Fruit fly (Drosophila melanogaster): ENCODE results near the gene CG4511.

The CG4511 gene

DNA sequence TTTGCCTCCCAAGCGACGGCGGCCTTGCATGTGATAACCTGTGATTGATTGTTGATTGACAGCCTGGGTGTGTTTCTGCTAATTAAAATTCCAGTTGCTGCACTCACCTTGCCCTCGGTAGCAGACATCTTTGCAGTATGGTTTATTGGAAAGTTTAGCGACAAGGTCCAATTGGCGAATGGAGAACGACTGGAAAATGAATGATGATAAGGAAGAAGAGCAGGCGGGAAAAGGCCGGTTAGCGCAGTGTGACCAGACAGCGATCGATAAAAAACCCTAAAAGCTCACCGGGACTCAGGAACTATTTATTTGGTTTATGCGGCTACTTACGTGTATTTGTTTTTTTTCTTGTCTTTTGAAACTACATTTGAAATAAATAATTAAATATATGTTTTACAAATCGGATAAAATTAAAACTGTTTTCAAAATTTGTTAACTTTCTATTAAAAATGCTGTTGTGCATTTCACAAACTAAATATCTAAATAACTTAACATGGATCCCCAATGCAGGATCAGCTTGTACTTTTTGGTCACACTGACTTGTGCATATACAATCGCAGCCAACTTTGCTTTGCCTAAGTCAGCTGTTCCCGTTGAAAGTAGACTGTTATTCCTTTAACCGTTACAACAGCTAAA is 18.0 kb downstream of the CG4511 start, which contains the start of gene Fdh (continued):
- TF ChIP-seq kni (GFP tag; optimal IDR thresholded peaks at IDR 0.05) (peak; percentile 51), CG1603 (tag; optimal IDR thresholded peaks at IDR 0.05) (peak; percentile 42), CG5953 (GFP tag; IDR thresholded peaks at IDR 0.05) (no peak), CG31224 (GFP tag; IDR thresholded peaks at IDR 0.05) (no peak), so (GFP tag; IDR thresholded peaks at IDR 0.05) (no peak), schlank (tag; optimal IDR thresholded peaks at IDR 0.05) (peak; percentile 41), emc (GFP tag; optimal IDR thresholded peaks at IDR 0.05) (no peak), vfl (GFP tag; optimal IDR thresholded peaks at IDR 0.05) (peak; percentile 19), yki (optimal IDR thresholded peaks at IDR 0.05) (no peak), Six4 (GFP tag; optimal IDR thresholded peaks at IDR 0.05) (no peak), CG15073 (GFP tag; optimal IDR thresholded peaks at IDR 0.05) (no peak), CG6813 (GFP tag; optimal IDR thresholded peaks at IDR 0.05) (no peak), Dek (tag; optimal IDR thresholded peaks at IDR 0.05) (peak; percentile 60), chif (GFP tag; optimal IDR thresholded peaks at IDR 0.05) (no peak), CG8290 (GFP tag; optimal IDR thresholded peaks at IDR 0.05) (peak; percentile 89), CG8290 (tag; optimal IDR thresholded peaks at IDR 0.05) (peak; percentile 47 to 81), CG10565 (GFP tag; optimal IDR thresholded peaks at IDR 0.05) (no peak), gcm (GFP tag; optimal IDR thresholded peaks at IDR 0.05) (peak; percentile 59), H15 (GFP tag; IDR thresholded peaks at IDR 0.05) (no peak), CG7839 (tag; optimal IDR thresholded peaks at IDR 0.05) (peak; percentile 59), CG15601 (tag; optimal IDR thresholded peaks at IDR 0.05) (peak; percentile 69), Lim3 (GFP tag; IDR thresholded peaks at IDR 0.05) (no peak), CG7271 (tag; optimal IDR thresholded peaks at IDR 0.05) (peak; percentile 66), bsh (GFP tag; optimal IDR thresholded peaks at IDR 0.05) (peak in 1 of 2 experiments; percentile 59), dmrt99B (tag; optimal IDR thresholded peaks at IDR 0.05) (peak; percentile 58), Atf6 (GFP tag; IDR thresholded peaks at IDR 0.05) (peak; percentile 45; the same call in 1 of the 2 replicates), gfzf (GFP tag; optimal IDR thresholded peaks at IDR 0.05) (peak; percentile 69), CG3407 (GFP tag; optimal IDR thresholded peaks at IDR 0.05) (peak; percentile 52), CG1233 (GFP tag; optimal IDR thresholded peaks at IDR 0.05) (peak; percentile 66), ken (GFP tag; IDR thresholded peaks at IDR 0.05) (0 out of 3 replicates have a peak, but pooled peaks have one; percentile 26), croc (GFP tag; conservative IDR thresholded peaks at IDR 0.05) (no peak; the same call in 2 of the 3 replicates), B-H2 (GFP tag; optimal IDR thresholded peaks at IDR 0.05) (peak; percentile 5), CG11398 (GFP tag; optimal IDR thresholded peaks at IDR 0.05) (no peak), NFAT (GFP tag; IDR thresholded peaks at IDR 0.05) (no peak), CG7987 (GFP tag; optimal IDR thresholded peaks at IDR 0.05) (peak; percentile 34), NC2β (GFP tag; optimal IDR thresholded peaks at IDR 0.05) (peak; percentile 7), CG17612 (GFP tag; IDR thresholded peaks at IDR 0.05) (no peak), Sox100B (GFP tag; optimal IDR thresholded peaks at IDR 0.05) (peak; percentile 75), CG3281 (GFP tag; optimal IDR thresholded peaks at IDR 0.05) (peak; percentile 54), Bgb (GFP tag; IDR thresholded peaks at IDR 0.05; ENCODE audit: partially characterized antibody) (no peak), gsb-n (tag; optimal IDR thresholded peaks at IDR 0.05) (peak; percentile 43), run (tag; optimal IDR thresholded peaks at IDR 0.05) (peak; percentile 4), HmgZ (tag; optimal IDR thresholded peaks at IDR 0.05) (peak; percentile 1), chn (GFP tag; optimal IDR thresholded peaks at IDR 0.05) (peak; percentile 1), dysf (GFP tag; IDR thresholded peaks at IDR 0.05) (peak; percentile 53; the same call in 2 of the 3 replicates), tio (GFP tag; optimal IDR thresholded peaks at IDR 0.05) (no peak), jumu (GFP tag; optimal IDR thresholded peaks at IDR 0.05) (no peak), ham (GFP tag; IDR thresholded peaks at IDR 0.05) (no peak), Jarid2 (GFP tag; optimal IDR thresholded peaks at IDR 0.05) (peak; percentile 6), fu2 (GFP tag; optimal IDR thresholded peaks at IDR 0.05) (no peak), sug (tag; optimal IDR thresholded peaks at IDR 0.05) (peak; percentile 26)

Data from whole organism, embryonic.